Fruit fly (Drosophila melanogaster) S2 (cell line): ENCODE measurements around the gene CG33631.

Experiments
- CG8478 ChIP-seq: fragments of >200 bp; optimal IDR thresholded peaks from 2 replicates; lab custom pipeline; 2018
- CTCF ChIP-seq, 2 experiments: fragments of >200 bp; optimal IDR thresholded peaks; 2 replicates each; lab custom pipeline; 2018

- TF ChIP-seq CTCF (optimal IDR thresholded peaks at IDR 0.05; lab: Kevin White, UChicago) = no peak
- TF ChIP-seq CG8478 (lab: Kevin White, UChicago) = peak; percentile 26
These were observed 29.6 kb downstream of the CG33631 start for dm6 chr3R:10093252-10094030.
